Fruit fly (Drosophila melanogaster) S2 (cell line): ENCODE results near the gene ems.

Experiments
- CG8478 ChIP-seq: fragments of >200 bp; optimal IDR thresholded peaks from 2 replicates; lab custom pipeline; 2018
- CTCF ChIP-seq, 2 experiments: fragments of >200 bp; optimal IDR thresholded peaks; 2 replicates each; lab custom pipeline; 2018

ems gene

DNA sequence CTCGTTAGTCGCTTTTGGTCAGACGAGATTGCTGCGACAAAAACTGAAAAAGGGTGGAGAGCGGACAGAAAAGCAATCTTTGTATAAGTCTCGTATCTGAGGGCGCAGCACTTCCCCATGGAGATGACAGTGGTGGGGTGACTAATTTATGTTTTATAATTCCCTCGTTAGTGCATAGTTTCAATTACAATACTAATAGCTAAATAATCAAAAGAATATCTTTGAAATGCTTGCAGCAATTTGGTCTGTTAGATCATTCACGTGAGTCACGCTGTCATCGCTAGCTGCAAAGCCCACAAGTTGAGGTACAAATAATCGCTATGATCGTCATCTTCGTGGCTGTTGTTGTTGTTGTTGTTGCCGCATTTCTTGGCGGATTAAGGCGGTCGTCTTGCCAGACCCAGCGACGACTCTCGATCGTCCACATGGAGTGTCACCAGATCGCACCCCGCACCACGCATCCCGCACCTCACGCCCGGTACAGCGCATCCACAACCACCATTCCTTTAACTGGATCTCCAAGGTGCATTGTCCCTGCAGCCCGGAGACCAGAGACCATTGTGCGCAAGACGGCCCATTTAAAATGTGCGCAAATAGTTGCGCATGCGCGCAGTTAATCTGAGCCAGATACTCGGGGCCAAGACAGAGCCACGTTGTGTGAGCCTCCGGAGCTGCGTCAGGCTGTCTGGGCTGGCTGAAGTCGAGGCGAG is 20.3 kb downstream of the ems start:
- no peak for TF ChIP-seq CG8478
- TF ChIP-seq CTCF (optimal IDR thresholded peaks at IDR 0.05; lab: Kevin White, UChicago) = no peak

DNA sequence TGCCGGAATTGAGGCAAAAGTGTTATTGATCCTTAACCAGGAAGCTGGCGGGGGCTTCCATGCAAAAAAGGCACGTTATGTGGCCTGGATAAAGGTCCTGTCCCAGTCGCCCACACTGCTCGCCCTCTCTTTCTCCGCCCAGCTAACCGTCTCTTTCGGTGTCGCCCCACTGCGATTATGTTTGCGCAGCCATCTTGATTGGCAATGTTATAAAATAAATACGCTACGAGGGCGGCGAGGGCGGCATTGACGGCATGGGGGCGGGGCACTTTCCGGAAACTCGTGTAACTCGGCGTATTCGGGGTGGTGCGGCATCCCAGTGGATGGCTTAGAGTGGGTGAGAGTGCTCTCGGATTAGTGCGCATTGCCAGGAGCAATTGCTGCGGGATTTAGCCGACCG is 22.0 kb downstream of the ems start:
- TF ChIP-seq CTCF (optimal IDR thresholded peaks at IDR 0.05; lab: Kevin White, UChicago) (no peak), CG8478 (no peak)

DNA sequence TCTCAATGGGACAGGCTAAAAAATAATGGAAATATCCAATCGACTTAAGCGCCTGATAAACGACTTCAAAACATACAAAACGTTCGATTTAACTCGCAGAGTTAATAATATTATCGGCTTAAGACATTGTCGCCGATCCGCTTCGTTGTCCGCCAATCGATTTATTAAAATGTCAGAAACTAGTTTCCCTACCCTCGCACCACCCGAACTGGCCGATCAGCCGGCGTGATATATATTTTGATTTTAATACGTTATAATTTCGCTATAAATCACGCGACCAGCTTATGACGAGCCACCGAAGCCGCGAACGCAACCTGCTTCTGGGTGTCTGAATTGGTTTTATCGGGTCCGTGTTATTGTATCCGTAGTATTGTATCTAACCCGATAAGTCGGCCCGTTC is 25.9 kb downstream of the ems start:
- TF ChIP-seq CTCF (optimal IDR thresholded peaks at IDR 0.05; lab: Kevin White, UChicago) (no peak), CG8478 (no peak)

DNA sequence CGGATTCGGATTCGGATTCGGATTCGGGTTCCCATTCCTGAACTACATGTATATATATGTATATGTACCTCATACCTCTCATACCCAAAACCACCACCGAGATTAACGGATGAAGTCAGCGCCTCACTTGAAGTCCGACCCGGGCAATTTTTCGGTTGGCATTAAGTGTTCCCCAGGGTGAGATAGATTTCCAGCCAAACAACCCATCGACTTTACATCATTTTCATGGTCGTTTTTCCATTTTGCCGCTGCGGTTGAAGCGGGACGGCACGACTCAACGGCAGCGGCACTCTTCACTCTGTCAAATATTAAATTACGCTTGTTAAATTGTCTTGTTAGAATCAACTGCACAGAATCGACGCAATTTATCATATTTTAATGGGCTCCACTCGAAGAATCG is 28.6 kb downstream of the ems start:
- no peak for TF ChIP-seq CG8478
- no peak for TF ChIP-seq CTCF (optimal IDR thresholded peaks at IDR 0.05; lab: Kevin White, UChicago)

DNA sequence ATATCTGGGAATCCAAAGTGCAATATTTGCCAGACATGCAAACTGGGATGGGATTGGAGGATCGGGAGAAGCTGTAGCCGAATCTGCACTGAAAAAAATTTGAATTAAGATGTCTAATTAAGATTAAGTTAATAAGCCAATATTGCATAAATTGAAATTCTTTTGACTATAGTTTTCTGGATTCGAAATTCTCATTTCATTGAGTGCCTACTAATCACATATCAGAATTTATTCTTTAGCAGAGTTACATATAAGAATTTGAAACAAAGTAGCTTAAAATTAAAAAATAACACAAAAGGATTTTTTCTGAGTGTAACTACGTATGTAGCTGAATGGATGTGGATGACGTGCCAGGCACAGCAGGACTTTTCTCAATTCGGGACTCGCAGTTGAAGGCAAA is 30.2 kb downstream of the ems start:
- TF ChIP-seq CTCF (optimal IDR thresholded peaks at IDR 0.05; lab: Kevin White, UChicago) (no peak), CG8478 (no peak)

DNA sequence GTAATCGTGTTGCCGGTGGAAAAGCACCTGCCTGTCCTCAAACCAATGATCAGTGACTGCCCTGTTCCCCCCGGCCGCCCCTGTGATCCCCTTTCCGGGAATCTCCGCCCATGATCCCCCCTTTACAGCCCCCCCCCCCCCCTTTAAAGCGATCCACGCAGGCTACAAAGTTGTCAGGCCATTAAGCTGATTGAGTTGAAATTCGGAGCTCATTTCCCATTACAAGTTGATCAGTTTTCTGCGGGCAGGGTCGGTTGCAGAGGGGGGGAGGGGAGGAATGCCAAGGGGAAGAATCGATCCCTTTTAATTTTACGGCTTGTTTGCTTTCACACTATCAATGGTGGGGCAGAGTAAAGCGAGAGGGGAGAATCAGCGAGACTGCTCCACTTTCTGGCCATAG is 32.3 kb downstream of the ems start:
- TF ChIP-seq CG8478 = no peak
- no peak for TF ChIP-seq CTCF (optimal IDR thresholded peaks at IDR 0.05; lab: Kevin White, UChicago)

DNA sequence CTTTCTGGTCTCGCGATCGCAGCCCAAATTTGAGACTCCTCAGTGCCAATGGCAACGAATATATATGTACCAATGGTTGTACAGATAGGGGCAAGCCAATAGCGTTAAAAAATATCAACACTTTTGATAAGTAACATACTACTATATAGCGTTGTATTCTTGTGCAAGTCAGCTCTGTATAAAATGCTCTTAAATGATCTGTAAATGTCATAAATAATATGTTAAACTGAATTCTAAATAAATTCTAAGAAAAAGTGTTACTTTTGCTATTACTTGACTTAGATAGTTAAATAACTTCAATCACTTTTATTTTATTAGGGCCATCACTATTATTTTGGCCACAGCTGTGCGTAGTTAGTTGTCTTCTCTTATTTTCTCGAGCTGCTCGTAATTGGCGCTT is 33.0 kb downstream of the ems start:
- no peak for TF ChIP-seq CG8478

DNA sequence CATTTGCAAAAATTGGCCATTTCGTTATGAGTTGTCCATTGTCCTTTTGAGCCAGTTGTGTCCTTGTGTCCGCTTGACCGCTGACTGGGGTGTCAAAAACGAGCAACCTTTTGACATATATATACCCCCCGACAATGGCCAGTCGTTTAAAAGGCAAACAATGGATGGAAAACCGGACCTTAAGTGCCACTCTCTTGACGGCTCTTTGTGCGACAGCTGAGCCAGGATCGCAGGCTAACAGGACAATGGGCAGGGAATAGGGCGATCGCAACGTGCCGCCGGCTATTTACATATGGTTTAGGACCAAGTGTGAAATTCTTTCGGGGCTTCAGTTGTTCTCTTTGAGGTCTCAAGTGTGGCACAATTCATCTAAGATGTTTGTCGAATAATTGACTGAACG is 34.7 kb downstream of the ems start:
- TF ChIP-seq CTCF (optimal IDR thresholded peaks at IDR 0.05; lab: Kevin White, UChicago) = no peak
- TF ChIP-seq CG8478 = no peak

DNA sequence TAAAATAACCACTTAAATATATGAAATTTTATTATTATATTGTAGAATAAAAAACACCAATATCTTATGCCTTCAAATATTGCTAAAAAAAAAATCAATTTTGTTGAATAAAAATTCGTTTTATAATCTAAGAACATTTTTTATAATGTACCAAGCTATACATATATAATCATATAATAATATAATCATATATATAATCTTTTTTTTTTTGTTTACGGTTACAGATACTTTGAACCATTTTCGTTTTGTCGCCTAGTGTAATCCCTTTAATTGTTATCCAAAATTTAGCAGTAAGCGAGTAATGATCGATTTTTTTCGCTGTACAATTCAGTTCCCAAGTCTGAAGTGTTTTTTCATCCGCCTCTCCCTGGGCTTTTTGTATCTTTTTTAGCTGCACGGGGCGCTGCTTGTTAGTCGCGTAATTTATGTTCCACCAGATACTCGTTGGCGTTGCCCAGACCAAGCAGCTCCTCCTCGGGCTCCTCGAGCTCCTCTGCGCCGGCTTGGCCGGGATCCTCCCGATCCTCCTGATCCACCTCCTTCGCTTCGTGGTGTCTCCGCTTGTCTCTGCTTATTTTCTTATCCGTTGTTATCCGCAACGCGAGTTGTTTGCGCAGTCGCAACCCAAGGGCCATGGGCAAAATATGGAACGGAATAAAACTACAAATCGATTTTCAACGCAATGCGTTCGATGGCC is 37.8 kb downstream of the ems start:
- TF ChIP-seq CTCF (optimal IDR thresholded peaks at IDR 0.05; lab: Kevin White, UChicago) = no peak
- TF ChIP-seq CG8478 = no peak

DNA sequence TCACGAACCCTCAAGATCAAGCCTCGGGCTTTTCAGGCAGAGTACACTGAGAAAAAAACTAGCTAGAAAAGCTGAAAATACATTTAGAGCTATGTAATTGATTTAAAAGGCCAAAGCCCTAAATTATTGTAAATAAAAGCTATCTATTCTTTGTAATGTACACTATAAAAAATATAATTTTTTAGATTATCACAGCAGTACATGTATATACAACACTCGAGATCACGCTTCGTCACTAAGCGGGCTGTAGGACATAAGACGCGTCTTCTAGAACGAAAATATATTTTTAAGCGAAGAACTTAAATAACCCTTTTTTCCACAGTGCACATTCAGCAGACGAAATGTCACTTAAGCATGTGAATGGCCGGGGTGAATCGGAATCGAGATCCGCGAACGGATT is 39.7 kb downstream of the ems start:
- TF ChIP-seq CTCF (optimal IDR thresholded peaks at IDR 0.05; lab: Kevin White, UChicago) (no peak), CG8478 (no peak)

DNA sequence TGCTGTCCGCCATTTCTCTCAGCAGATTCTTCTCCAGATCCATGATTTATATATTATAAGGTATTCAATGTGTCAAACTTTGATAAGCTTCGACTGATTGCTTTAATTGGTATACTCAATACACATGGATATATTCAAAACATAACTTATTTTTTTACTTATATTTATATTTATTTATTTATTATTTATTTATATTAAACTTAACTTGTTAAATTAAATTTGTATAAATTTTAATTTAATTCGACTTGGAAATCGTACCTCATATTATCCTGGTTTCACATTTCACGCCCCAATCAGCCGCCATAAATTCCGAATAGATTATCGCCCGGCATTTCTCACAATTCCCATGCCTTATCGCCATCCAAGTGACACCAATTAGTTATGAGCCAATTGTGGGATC is 41.7 kb downstream of the ems start, which contains the start of gene Art9:
Gene Art9, minus strand, starts transcription at position 101 of the 400 bp plus-strand sequence.
- TF ChIP-seq CTCF (optimal IDR thresholded peaks at IDR 0.05; lab: Kevin White, UChicago) = no peak
- no peak for TF ChIP-seq CG8478

DNA sequence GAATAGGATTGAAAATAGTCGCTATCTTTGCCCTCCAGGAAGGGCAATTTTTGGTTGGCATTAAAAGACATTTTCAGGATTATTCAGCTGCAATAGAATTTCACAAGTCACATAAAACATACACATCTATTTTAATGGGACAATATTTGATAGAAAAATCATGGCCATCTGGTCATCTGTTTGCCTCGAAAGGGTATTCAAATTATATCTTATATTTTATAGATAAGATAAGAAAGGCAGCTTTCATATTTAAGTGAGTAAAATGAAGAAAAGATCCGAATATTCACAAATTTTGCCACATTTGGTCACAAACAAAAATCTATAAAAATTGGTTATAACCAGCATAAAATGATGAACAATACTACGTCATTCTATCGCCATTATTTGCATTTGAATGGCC is 44.1 kb downstream of the ems start, which contains the start of gene Art6:
Gene Art6, minus strand, starts transcription at position 101 of the 400 bp plus-strand sequence.
- TF ChIP-seq CG8478 (no peak), CTCF (optimal IDR thresholded peaks at IDR 0.05; lab: Kevin White, UChicago) (no peak)

DNA sequence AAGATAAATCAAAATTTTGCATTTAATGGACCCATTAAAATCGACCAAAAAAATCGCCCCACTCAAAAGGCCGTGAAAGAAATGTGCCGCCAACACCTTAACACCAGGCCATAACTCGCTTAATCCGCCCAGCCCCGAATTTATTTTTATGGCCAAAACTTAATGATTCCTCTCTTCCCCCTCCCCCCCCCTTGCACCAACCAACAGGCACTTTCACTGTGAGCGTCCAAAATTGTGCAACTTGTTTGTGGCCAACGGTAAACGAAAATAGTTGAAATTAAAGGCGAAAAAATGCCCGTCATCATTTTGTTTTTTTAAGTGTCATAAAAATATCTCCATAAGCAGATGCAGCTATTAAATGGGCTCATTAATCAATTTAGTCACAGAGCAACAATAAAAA is 44.5 kb downstream of the ems start:
- TF ChIP-seq CG8478 = no peak
- no peak for TF ChIP-seq CTCF (optimal IDR thresholded peaks at IDR 0.05; lab: Kevin White, UChicago)

DNA sequence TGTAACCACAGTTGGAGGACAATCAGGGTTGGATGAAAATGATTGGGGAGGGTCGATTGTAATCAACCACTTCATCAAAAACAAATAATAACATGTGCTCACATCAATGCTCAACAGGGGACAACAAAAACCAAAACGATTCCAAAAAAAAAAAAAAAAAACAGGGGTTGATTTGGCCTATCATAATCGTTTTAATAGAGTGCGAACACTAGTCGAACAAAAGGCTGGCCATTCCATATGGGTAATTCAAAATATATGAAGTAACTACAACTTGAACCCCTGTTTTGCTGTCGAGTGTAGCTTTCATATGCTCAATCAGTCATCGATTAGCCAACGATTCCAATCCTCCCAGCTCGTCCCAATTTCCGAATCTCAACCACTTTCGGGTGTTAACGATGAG is 45.8 kb downstream of the ems start:
- no peak for TF ChIP-seq CG8478
- no peak for TF ChIP-seq CTCF (optimal IDR thresholded peaks at IDR 0.05; lab: Kevin White, UChicago)

DNA sequence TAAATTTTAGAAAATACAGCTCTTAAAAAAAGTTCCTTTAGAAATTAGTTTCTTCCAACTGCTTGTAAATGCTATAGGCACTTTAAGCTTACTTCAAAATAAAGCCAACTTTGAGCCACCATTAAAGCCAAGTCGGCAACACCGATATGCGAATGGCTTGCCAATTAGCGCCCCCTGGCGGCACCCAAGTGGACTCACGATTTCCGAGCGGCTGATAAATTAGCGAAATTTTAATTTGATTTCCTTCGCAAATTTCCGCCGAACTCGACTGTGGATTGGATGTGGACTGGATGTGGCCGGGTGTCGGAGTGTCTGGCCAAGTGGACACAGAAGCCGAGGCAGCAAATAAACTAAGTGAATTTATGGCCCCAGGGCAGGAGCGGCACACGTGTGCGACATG is 46.6 kb downstream of the ems start, which contains the start of gene CG31517:
Gene CG31517, plus strand, starts transcription at position 184 of the 400 bp plus-strand sequence.
- TF ChIP-seq CTCF (optimal IDR thresholded peaks at IDR 0.05; lab: Kevin White, UChicago) (peak; percentile 69 to 76), CG8478 (no peak)

DNA sequence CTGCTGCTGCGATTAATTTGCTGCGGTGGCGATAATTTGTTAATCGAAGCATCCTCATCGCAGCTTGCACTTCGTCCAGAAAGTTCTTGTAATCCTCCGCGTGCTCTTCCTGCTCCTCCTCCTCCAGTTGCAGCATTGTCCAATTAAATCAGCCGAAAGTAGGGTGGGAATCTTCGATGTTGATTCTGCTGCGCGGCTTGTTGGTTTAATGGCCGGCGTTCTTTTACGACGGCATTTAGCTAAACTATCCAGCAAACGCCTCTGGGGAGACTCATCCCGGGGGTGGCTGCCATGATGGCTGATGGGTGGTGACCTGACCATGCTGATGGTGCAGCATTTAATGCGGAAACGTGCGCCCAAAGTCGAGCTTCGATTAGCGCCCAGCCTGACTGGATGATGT is 47.9 kb downstream of the ems start:
- TF ChIP-seq CG8478 (no peak), CTCF (optimal IDR thresholded peaks at IDR 0.05; lab: Kevin White, UChicago) (no peak)

DNA sequence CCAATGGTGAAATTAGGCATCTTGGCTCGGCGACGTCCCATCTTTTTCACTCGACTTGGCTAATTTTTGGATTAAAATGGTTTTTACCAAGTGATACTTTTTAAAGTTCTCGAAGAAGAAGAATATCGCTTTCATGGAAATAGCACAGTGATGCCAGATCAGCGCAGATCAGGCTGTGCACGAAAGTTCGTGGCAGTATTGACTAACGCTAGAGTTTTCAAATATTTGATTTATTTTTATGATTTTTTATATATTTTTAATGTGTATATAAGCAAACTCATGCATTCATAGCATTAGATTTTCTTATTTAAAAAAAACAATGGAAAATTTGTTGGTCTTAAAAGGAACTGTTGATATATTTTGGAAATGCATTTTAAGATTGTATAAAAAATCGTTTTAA is 49.4 kb downstream of the ems start, which contains the start of gene CG9926:
Gene CG9926, minus strand, starts transcription at position 101 of the 400 bp plus-strand sequence.
- no peak for TF ChIP-seq CG8478
- no peak for TF ChIP-seq CTCF (optimal IDR thresholded peaks at IDR 0.05; lab: Kevin White, UChicago)
